Fruit fly (Drosophila melanogaster) whole organism, embryonic: ENCODE data around the gene Awh.

Experiments
- Atf-2 ChIP-seq: fragments of 200-800 bp; sonication (Bioruptor generic); optimal IDR thresholded peaks from 2 replicates; lab custom pipeline; 2016; ENCODE audit warnings: missing biosample characterization, missing genetic modification characterization
- CG10462 ChIP-seq: fragments of 200-800 bp; sonication (Bioruptor generic); optimal IDR thresholded peaks from 2 replicates; lab custom pipeline; 2016; ENCODE audit warnings: missing biosample characterization, missing genetic modification characterization
- CG10543 ChIP-seq: fragments of 200-800 bp; sonication (Bioruptor generic); optimal IDR thresholded peaks from 3 replicates; lab custom pipeline; 2017; ENCODE audit warnings: missing biosample characterization, mild to moderate bottlenecking, missing genetic modification characterization, moderate library complexity
- CG10654 ChIP-seq: fragments of 200-800 bp; sonication (Bioruptor generic); optimal IDR thresholded peaks from 2 replicates; lab custom pipeline; 2016; ENCODE audit warnings: missing biosample characterization, missing genetic modification characterization
- CG11723 ChIP-seq: fragments of 200-800 bp; sonication (Bioruptor generic); optimal IDR thresholded peaks from 2 replicates; lab custom pipeline; 2017; ENCODE audit warnings: missing biosample characterization, mild to moderate bottlenecking, missing genetic modification characterization
- CG12219 ChIP-seq: fragments of 200-800 bp; sonication (Bioruptor generic); optimal IDR thresholded peaks from 3 replicates; lab custom pipeline; 2018; ENCODE audit warnings: missing biosample characterization, mild to moderate bottlenecking, missing genetic modification characterization
- CG1233 ChIP-seq: fragments of 200-800 bp; sonication (Bioruptor generic); optimal IDR thresholded peaks from 4 replicates; lab custom pipeline; 2018; ENCODE audit warnings: missing biosample characterization, mild to moderate bottlenecking, missing genetic modification characterization
- CG12744 ChIP-seq: fragments of 200-800 bp; sonication (Bioruptor generic); optimal IDR thresholded peaks from 2 replicates; lab custom pipeline; 2016; ENCODE audit warnings: missing biosample characterization, missing genetic modification characterization
- CG13123 ChIP-seq: fragments of 200-800 bp; sonication (Bioruptor generic); optimal IDR thresholded peaks from 2 replicates; lab custom pipeline; 2016; ENCODE audit warnings: missing biosample characterization, missing genetic modification characterization
- CG17612 ChIP-seq: fragments of 200-800 bp; sonication (Bioruptor generic); IDR thresholded peaks from 2 replicates; pipeline ENCODE4 v1.3.6; 2022; ENCODE audit warnings: missing biosample characterization, missing genetic modification characterization
- CG2678 ChIP-seq: fragments of 200-800 bp; sonication (Bioruptor generic); optimal IDR thresholded peaks from 3 replicates; lab custom pipeline; 2019; ENCODE audit warnings: missing biosample characterization, mild to moderate bottlenecking, missing genetic modification characterization, moderate library complexity
- CG2889 ChIP-seq: fragments of 200-800 bp; sonication (Bioruptor generic); IDR thresholded peaks from 3 replicates; pipeline ENCODE4 v1.3.6; 2022; ENCODE audit warnings: missing biosample characterization, missing genetic modification characterization
- CG31365 ChIP-seq: fragments of 200-800 bp; sonication (Bioruptor generic); optimal IDR thresholded peaks from 2 replicates; lab custom pipeline; 2018; ENCODE audit warnings: missing biosample characterization, mild to moderate bottlenecking, missing genetic modification characterization
- CG32532 ChIP-seq: fragments of 200-800 bp; sonication (Bioruptor generic); IDR thresholded peaks from 2 replicates; pipeline ENCODE4 v1.3.6; 2022; ENCODE audit warnings: missing biosample characterization, missing genetic modification characterization
- CG32767 ChIP-seq: fragments of 200-800 bp; sonication (Bioruptor generic); IDR thresholded peaks from 2 replicates; pipeline ENCODE4 v1.3.6; 2022; ENCODE audit warnings: missing biosample characterization, missing genetic modification characterization
- CG3407 ChIP-seq: fragments of 200-800 bp; sonication (Bioruptor generic); optimal IDR thresholded peaks from 2 replicates; lab custom pipeline; 2018; ENCODE audit warnings: missing biosample characterization, mild to moderate bottlenecking, missing genetic modification characterization
- CG3838 ChIP-seq: fragments of 200-800 bp; sonication (Bioruptor generic); optimal IDR thresholded peaks from 3 replicates; lab custom pipeline; 2016; ENCODE audit warnings: missing biosample characterization, missing genetic modification characterization
- CG4328 ChIP-seq: fragments of 200-800 bp; sonication (Bioruptor generic); optimal IDR thresholded peaks from 3 replicates; lab custom pipeline; 2017; ENCODE audit warnings: missing biosample characterization, missing genetic modification reagents, missing genetic modification characterization
- CG6272 ChIP-seq: fragments of 200-800 bp; sonication (Bioruptor generic); IDR thresholded peaks from 2 replicates; pipeline ENCODE4 v1.3.6; 2022; ENCODE audit warnings: missing biosample characterization, missing genetic modification characterization
- CG7372 ChIP-seq: fragments of 200-800 bp; sonication (Bioruptor generic); IDR thresholded peaks from 2 replicates; pipeline ENCODE4 v1.3.6; 2022; ENCODE audit warnings: missing biosample characterization, missing genetic modification characterization
- CG7786 ChIP-seq: fragments of 200-800 bp; sonication (Bioruptor generic); optimal IDR thresholded peaks from 2 replicates; lab custom pipeline; 2016; ENCODE audit warnings: missing biosample characterization, missing genetic modification characterization
- CG8281 ChIP-seq: fragments of 200-800 bp; sonication (Bioruptor generic); optimal IDR thresholded peaks from 2 replicates; lab custom pipeline; 2018; ENCODE audit warnings: missing biosample characterization, mild to moderate bottlenecking, missing genetic modification characterization, moderate library complexity
- CG8478 ChIP-seq: fragments of >200 bp; optimal IDR thresholded peaks from 2 replicates; lab custom pipeline; 2018
- CG9727 ChIP-seq: fragments of 200-800 bp; sonication (Bioruptor generic); optimal IDR thresholded peaks from 3 replicates; lab custom pipeline; 2017; ENCODE audit warnings: missing biosample characterization, mild to moderate bottlenecking, missing genetic modification characterization
- Dp ChIP-seq: fragments of 200-800 bp; sonication (Bioruptor generic); optimal IDR thresholded peaks from 2 replicates; lab custom pipeline; 2018; ENCODE audit warnings: missing biosample characterization, mild to moderate bottlenecking, missing genetic modification characterization, moderate library complexity
- E2f2 ChIP-seq: fragments of 200-800 bp; sonication (Bioruptor generic); IDR thresholded peaks from 2 replicates; pipeline ENCODE4 v1.3.6; 2022; ENCODE audit warnings: missing biosample characterization, missing genetic modification characterization
- Ets65A ChIP-seq: fragments of 200-800 bp; sonication (Bioruptor generic); peaks from one replicate; lab custom pipeline; 2016; ENCODE audit warnings: missing biosample characterization, missing genetic modification characterization
- Fer2 ChIP-seq: fragments of 200-800 bp; sonication (Bioruptor generic); optimal IDR thresholded peaks from 2 replicates; lab custom pipeline; 2018; ENCODE audit warnings: missing biosample characterization, mild to moderate bottlenecking, missing genetic modification characterization, moderate library complexity
- HLH54F ChIP-seq: fragments of 200-800 bp; sonication (Bioruptor generic); optimal IDR thresholded peaks from 3 replicates; lab custom pipeline; 2016; ENCODE audit warnings: missing biosample characterization, missing genetic modification characterization
- Hsf ChIP-seq: fragments of 200-800 bp; sonication (Bioruptor generic); optimal IDR thresholded peaks from 3 replicates; lab custom pipeline; 2016; ENCODE audit warnings: missing biosample characterization, missing genetic modification characterization
- Max ChIP-seq: fragments of 200-800 bp; sonication (Bioruptor generic); optimal IDR thresholded peaks from 2 replicates; lab custom pipeline; 2016; ENCODE audit warnings: missing biosample characterization, mild to moderate bottlenecking, missing genetic modification characterization
- Med ChIP-seq: fragments of 200-800 bp; sonication (Bioruptor generic); peaks from one replicate; lab custom pipeline; 2016; ENCODE audit warnings: missing biosample characterization, missing genetic modification characterization, mild to moderate bottlenecking, inconsistent platforms, moderate library complexity
- NC2α ChIP-seq: fragments of 200-800 bp; sonication (Bioruptor generic); optimal IDR thresholded peaks from 2 replicates; lab custom pipeline; 2016; ENCODE audit warnings: missing biosample characterization, missing genetic modification characterization
- TFAM ChIP-seq: fragments of 200-800 bp; sonication (Bioruptor generic); optimal IDR thresholded peaks from 2 replicates; lab custom pipeline; 2017; ENCODE audit warnings: missing biosample characterization, missing genetic modification characterization, inconsistent platforms
- YL-1 ChIP-seq: fragments of 200-800 bp; sonication (Bioruptor generic); optimal IDR thresholded peaks from 3 replicates; lab custom pipeline; 2017; ENCODE audit warnings: missing biosample characterization, mild to moderate bottlenecking, missing genetic modification characterization
- abd-A ChIP-seq: fragments of 200-800 bp; sonication (Bioruptor generic); optimal IDR thresholded peaks from 3 replicates; lab custom pipeline; 2019; ENCODE audit warnings: missing biosample characterization, mild to moderate bottlenecking, missing genetic modification characterization, moderate library complexity
- aop ChIP-seq: fragments of 200-800 bp; sonication (Bioruptor generic); IDR thresholded peaks from 2 replicates; pipeline ENCODE4 v1.3.6; 2022; ENCODE audit warnings: missing biosample characterization, missing genetic modification characterization
- cg ChIP-seq: fragments of 200-800 bp; sonication (Bioruptor generic); optimal IDR thresholded peaks from 3 replicates; lab custom pipeline; 2019; ENCODE audit warnings: missing biosample characterization, mild to moderate bottlenecking, missing genetic modification characterization, moderate library complexity
- chif ChIP-seq, 2 experiments: fragments of 200-800 bp; sonication (Bioruptor generic); optimal IDR thresholded peaks; 3 replicates each; lab custom pipeline; 2016; ENCODE audit warnings: missing biosample characterization in 2 of 2, missing genetic modification characterization in 2 of 2
- dan ChIP-seq: fragments of 200-800 bp; sonication (Bioruptor generic); IDR thresholded peaks from 2 replicates; pipeline ENCODE4 v1.3.6; 2022; ENCODE audit warnings: missing biosample characterization, missing genetic modification characterization
- dmrt99B ChIP-seq: fragments of 200-800 bp; sonication (Bioruptor generic); optimal IDR thresholded peaks from 2 replicates; lab custom pipeline; 2018; ENCODE audit warnings: missing biosample characterization, mild to moderate bottlenecking, missing genetic modification characterization, moderate library complexity
- fd64A ChIP-seq: fragments of 200-800 bp; sonication (Bioruptor generic); optimal IDR thresholded peaks from 3 replicates; lab custom pipeline; 2018; ENCODE audit warnings: missing biosample characterization, mild to moderate bottlenecking, missing genetic modification characterization
- grau ChIP-seq: fragments of 200-800 bp; optimal IDR thresholded peaks from 3 replicates; lab custom pipeline; 2019; ENCODE audit warnings: missing biosample characterization, mild to moderate bottlenecking, missing genetic modification characterization, moderate library complexity
- jing ChIP-seq: fragments of 200-800 bp; sonication (Bioruptor generic); optimal IDR thresholded peaks from 2 replicates; lab custom pipeline; 2018; ENCODE audit warnings: missing biosample characterization, mild to moderate bottlenecking, missing genetic modification characterization
- jumu ChIP-seq: fragments of 200-800 bp; sonication (Bioruptor generic); optimal IDR thresholded peaks from 3 replicates; lab custom pipeline; 2016; ENCODE audit warnings: missing biosample characterization, missing genetic modification characterization
- nau ChIP-seq: fragments of 200-800 bp; sonication (Bioruptor generic); optimal IDR thresholded peaks from 3 replicates; lab custom pipeline; 2017; ENCODE audit warnings: missing biosample characterization, mild to moderate bottlenecking, missing genetic modification characterization, missing genetic modification reagents
- nerfin-1 ChIP-seq: fragments of 200-800 bp; sonication (Bioruptor generic); optimal IDR thresholded peaks from 3 replicates; lab custom pipeline; 2019; ENCODE audit warnings: missing biosample characterization, mild to moderate bottlenecking, missing genetic modification characterization, moderate library complexity
- pita ChIP-seq: fragments of 200-800 bp; sonication (Bioruptor generic); optimal IDR thresholded peaks from 2 replicates; lab custom pipeline; 2017; ENCODE audit warnings: missing biosample characterization, mild to moderate bottlenecking, missing genetic modification characterization
- psq ChIP-seq: fragments of 200-800 bp; sonication (Bioruptor generic); optimal IDR thresholded peaks from 2 replicates; lab custom pipeline; 2017; ENCODE audit warnings: missing biosample characterization, missing genetic modification characterization
- shn ChIP-seq: fragments of 200-800 bp; sonication (Bioruptor generic); optimal IDR thresholded peaks from 3 replicates; lab custom pipeline; 2016; ENCODE audit warnings: missing biosample characterization, missing genetic modification characterization
- sr ChIP-seq: fragments of 200-800 bp; sonication (Bioruptor generic); IDR thresholded peaks from 3 replicates; pipeline ENCODE4 v1.3.6; 2022; ENCODE audit warnings: missing biosample characterization, missing genetic modification characterization
- tap ChIP-seq: fragments of 200-800 bp; optimal IDR thresholded peaks from 3 replicates; lab custom pipeline; 2019; ENCODE audit warnings: missing biosample characterization, mild to moderate bottlenecking, missing genetic modification characterization, moderate library complexity
- tx ChIP-seq: fragments of 200-800 bp; sonication (Bioruptor generic); optimal IDR thresholded peaks from 2 replicates; lab custom pipeline; 2016; ENCODE audit warnings: missing biosample characterization, missing genetic modification characterization
- vfl ChIP-seq: fragments of 200-800 bp; sonication (Bioruptor generic); optimal IDR thresholded peaks from 2 replicates; lab custom pipeline; 2016; ENCODE audit warnings: missing biosample characterization, missing genetic modification characterization

The Awh gene

DNA sequence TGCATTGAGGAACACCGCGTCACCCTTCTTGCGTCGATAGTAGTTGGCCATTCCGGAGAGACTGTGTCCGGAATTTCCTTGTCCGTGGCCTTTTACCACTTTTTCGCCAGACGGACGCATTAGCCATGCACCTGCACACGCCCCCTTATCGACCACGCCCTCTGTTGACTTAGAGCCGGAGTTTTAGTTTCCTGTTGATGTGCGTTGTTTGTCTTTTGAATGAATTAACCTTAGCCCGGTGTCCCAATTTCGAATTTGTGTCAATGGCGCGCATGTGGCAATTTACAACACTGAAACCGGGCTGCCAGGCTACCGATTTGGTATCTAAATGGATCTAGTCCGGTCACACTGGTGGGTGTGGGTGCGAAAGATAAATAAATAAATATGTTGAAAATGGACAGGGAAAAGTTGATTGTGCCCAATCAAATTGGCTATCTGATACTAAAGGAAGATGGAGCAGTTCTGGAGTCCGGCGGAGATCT, 50.6 kb downstream of the Awh start, which contains the start of the genes Gr63a and Lamtor4 (continued):
- TF ChIP-seq CG32767 (GFP tag; lab: Robert Waterston, UW) (no peak), CG10654 (no peak), aop (GFP tag; lab: Robert Waterston, UW) (no peak), CG13123 (GFP tag; lab: Kevin White, UChicago) (no peak), CG6272 (GFP tag; lab: Robert Waterston, UW) (no peak), Fer2 (tag; lab: Kevin White, UChicago) (no peak), Hsf (peak; percentile 3), CG2889 (GFP tag; lab: Robert Waterston, UW) (no peak), grau (peak; percentile 16), CG32532 (GFP tag; lab: Robert Waterston, UW) (no peak), TFAM (GFP tag; lab: Kevin White, UChicago) (no peak), jing (GFP tag; lab: Kevin White, UChicago) (no peak), Dp (GFP tag; lab: Kevin White, UChicago) (peak; percentile 98), CG12219 (no peak), pita (GFP tag; lab: Kevin White, UChicago) (no peak), Ets65A (peak; percentile 56), vfl (GFP tag; lab: Kevin White, UChicago) (no peak), dan (no peak), nerfin-1 (tag; lab: Kevin White, UChicago) (peak; percentile 72), CG8478 (lab: Kevin White, UChicago) (no peak), psq (GFP tag; lab: Kevin White, UChicago) (no peak), CG12744 (GFP tag; lab: Kevin White, UChicago) (no peak), cg (GFP tag; lab: Kevin White, UChicago) (no peak), CG7372 (no peak), YL-1 (GFP tag; lab: Kevin White, UChicago) (peak; percentile 45), CG31365 (no peak), NC2α (GFP tag; lab: Kevin White, UChicago) (no peak), CG10462 (no peak), jumu (GFP tag; lab: Kevin White, UChicago) (no peak), CG11723 (GFP tag; lab: Kevin White, UChicago) (no peak), CG7786 (GFP tag; lab: Kevin White, UChicago) (peak; percentile 28), tap (tag; lab: Kevin White, UChicago) (no peak), Atf-2 (GFP tag; lab: Kevin White, UChicago) (no peak), dmrt99B (no peak), CG17612 (GFP tag; lab: Robert Waterston, UW) (no peak)

DNA sequence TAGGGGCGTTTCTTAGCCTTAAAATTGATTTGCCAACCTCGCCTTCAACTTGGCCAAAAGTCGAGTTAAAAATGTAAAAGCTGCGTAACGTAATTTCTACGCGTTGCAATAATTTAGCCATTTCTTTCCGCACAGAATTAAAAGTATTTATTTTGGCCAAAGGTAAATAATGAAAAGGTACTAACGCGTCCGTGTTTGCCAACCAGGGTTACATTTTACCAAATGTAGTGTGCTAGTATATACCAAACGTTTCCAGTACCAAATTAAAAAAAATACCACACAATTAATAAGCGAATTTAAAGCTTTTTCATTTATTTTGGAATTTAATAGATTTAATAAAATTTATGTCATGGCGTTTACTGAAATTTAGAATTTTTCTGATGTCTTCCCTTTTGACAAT, 53.0 kb downstream of the Awh start, which contains the start of gene Ccz1:
Ccz1 (minus strand) TSS at position 179 of the 400 bp plus-strand sequence.
- TF ChIP-seq abd-A (tag; lab: Kevin White, UChicago) (no peak), CG10543 (peak; percentile 87), fd64A (GFP tag; lab: Kevin White, UChicago) (peak; percentile 38), E2f2 (no peak), shn (peak; percentile 66), CG3838 (GFP tag; lab: Kevin White, UChicago) (peak; percentile 54), tx (GFP tag; lab: Kevin White, UChicago) (peak; percentile 76), Max (GFP tag; lab: Kevin White, UChicago) (peak; percentile 67), CG3407 (GFP tag; lab: Kevin White, UChicago) (peak; percentile 74), CG8478 (lab: Kevin White, UChicago) (no peak), Med (GFP tag; lab: Kevin White, UChicago) (peak; percentile 95), CG1233 (peak; percentile 63), CG4328 (GFP tag; lab: Kevin White, UChicago) (peak; percentile 67), CG9727 (GFP tag; lab: Kevin White, UChicago) (peak; percentile 71), sr (GFP tag; lab: Robert Waterston, UW) (no peak), chif (GFP tag; optimal IDR thresholded peaks at IDR 0.05; lab: Kevin White, UChicago) (peak; percentile 71 to 73), HLH54F (GFP tag; lab: Kevin White, UChicago) (peak; percentile 66), nau (GFP tag; lab: Kevin White, UChicago) (peak; percentile 71), CG8281 (tag; lab: Kevin White, UChicago) (peak; percentile 18), CG2678 (peak; percentile 59)
